Fruit fly (Drosophila melanogaster) whole organism, embryonic: ENCODE results near the gene fwd.

ENCODE experiments used
- ATbp ChIP-seq: fragments of 200-800 bp; sonication (Bioruptor generic); optimal IDR thresholded peaks from 2 replicates; lab custom pipeline; 2017; ENCODE audit warnings: missing biosample characterization, mild to moderate bottlenecking, missing genetic modification characterization, missing genetic modification reagents
- B-H1 ChIP-seq: fragments of 200-800 bp; sonication (Bioruptor generic); IDR thresholded peaks from 3 replicates; pipeline ENCODE4 v1.3.6; 2022; ENCODE audit warnings: missing biosample characterization, missing genetic modification characterization
- B-H2 ChIP-seq: fragments of 200-800 bp; sonication (Bioruptor generic); optimal IDR thresholded peaks from 2 replicates; lab custom pipeline; 2018; ENCODE audit warnings: missing biosample characterization, mild to moderate bottlenecking, missing genetic modification characterization
- CG10147 ChIP-seq: fragments of 200-800 bp; sonication (Bioruptor generic); optimal IDR thresholded peaks from 2 replicates; lab custom pipeline; 2019; ENCODE audit warnings: missing biosample characterization, mild to moderate bottlenecking, missing genetic modification characterization, moderate library complexity
- CG10321 ChIP-seq: fragments of 200-800 bp; sonication (Bioruptor generic); IDR thresholded peaks from 2 replicates; pipeline ENCODE4 v1.3.6; 2022; ENCODE audit warnings: missing biosample characterization, missing genetic modification characterization
- CG12219 ChIP-seq: fragments of 200-800 bp; sonication (Bioruptor generic); optimal IDR thresholded peaks from 3 replicates; lab custom pipeline; 2018; ENCODE audit warnings: missing biosample characterization, mild to moderate bottlenecking, missing genetic modification characterization
- CG14050 ChIP-seq: fragments of 200-800 bp; sonication (Bioruptor generic); IDR thresholded peaks from 3 replicates; pipeline ENCODE4 v1.3.6; 2022; ENCODE audit warnings: missing biosample characterization, missing genetic modification characterization
- CG15269 ChIP-seq: fragments of 200-800 bp; sonication (Bioruptor generic); optimal IDR thresholded peaks from 2 replicates; lab custom pipeline; 2018; ENCODE audit warnings: missing biosample characterization, mild to moderate bottlenecking, missing genetic modification characterization, moderate library complexity
- CG17328 ChIP-seq: fragments of 200-800 bp; sonication (Bioruptor generic); IDR thresholded peaks from 2 replicates; pipeline ENCODE4 v1.3.6; 2022; ENCODE audit warnings: missing biosample characterization, missing genetic modification characterization
- CG17361 ChIP-seq: fragments of 200-800 bp; sonication (Bioruptor generic); IDR thresholded peaks from 3 replicates; pipeline ENCODE4 v1.3.6; 2022; ENCODE audit warnings: missing biosample characterization, missing genetic modification characterization
- CG17829 ChIP-seq: fragments of 200-800 bp; optimal IDR thresholded peaks from 2 replicates; lab custom pipeline; 2019; ENCODE audit warnings: missing biosample characterization, mild to moderate bottlenecking, missing genetic modification characterization, moderate library complexity
- CG1792 ChIP-seq: fragments of 200-800 bp; sonication (Bioruptor generic); optimal IDR thresholded peaks from 2 replicates; lab custom pipeline; 2016; ENCODE audit warnings: missing biosample characterization, missing genetic modification characterization
- CG18764 ChIP-seq: fragments of 200-800 bp; sonication (Bioruptor generic); optimal IDR thresholded peaks from 3 replicates; lab custom pipeline; 2016; ENCODE audit warnings: missing biosample characterization, missing genetic modification characterization
- CG32532 ChIP-seq: fragments of 200-800 bp; sonication (Bioruptor generic); IDR thresholded peaks from 2 replicates; pipeline ENCODE4 v1.3.6; 2022; ENCODE audit warnings: missing biosample characterization, missing genetic modification characterization
- CG32767 ChIP-seq: fragments of 200-800 bp; sonication (Bioruptor generic); IDR thresholded peaks from 2 replicates; pipeline ENCODE4 v1.3.6; 2022; ENCODE audit warnings: missing biosample characterization, missing genetic modification characterization
- CG33213 ChIP-seq: fragments of 200-800 bp; sonication (Bioruptor generic); optimal IDR thresholded peaks from 3 replicates; lab custom pipeline; 2016; ENCODE audit warnings: missing biosample characterization, missing genetic modification characterization
- CG6175 ChIP-seq: fragments of 200-800 bp; sonication (Bioruptor generic); IDR thresholded peaks from 3 replicates; pipeline ENCODE4 v1.3.6; 2022; ENCODE audit warnings: missing biosample characterization, missing genetic modification characterization
- CG6272 ChIP-seq: fragments of 200-800 bp; sonication (Bioruptor generic); IDR thresholded peaks from 2 replicates; pipeline ENCODE4 v1.3.6; 2022; ENCODE audit warnings: missing biosample characterization, missing genetic modification characterization
- CG7271 ChIP-seq: fragments of 200-800 bp; sonication (Bioruptor generic); optimal IDR thresholded peaks from 2 replicates; lab custom pipeline; 2018; ENCODE audit warnings: missing biosample characterization, mild to moderate bottlenecking, missing genetic modification characterization, moderate library complexity
- CoRest ChIP-seq: fragments of 200-800 bp; sonication (Bioruptor generic); optimal IDR thresholded peaks from 3 replicates; lab custom pipeline; 2018; ENCODE audit warnings: missing biosample characterization, mild to moderate bottlenecking, missing genetic modification characterization, moderate library complexity
- Dll ChIP-seq: fragments of 200-800 bp; sonication (Bioruptor generic); IDR thresholded peaks from 4 replicates; pipeline ENCODE4 v1.3.6; 2022; ENCODE audit warnings: missing biosample characterization, missing genetic modification characterization; ENCODE audit not compliant: partially characterized antibody
- E2f1 ChIP-seq: fragments of 200-800 bp; sonication (Bioruptor generic); IDR thresholded peaks from 2 replicates; pipeline ENCODE4 v1.3.6; 2022; ENCODE audit warnings: missing biosample characterization, missing genetic modification characterization
- Elba2 ChIP-seq: fragments of 200-800 bp; sonication (Bioruptor generic); optimal IDR thresholded peaks from 3 replicates; lab custom pipeline; 2016; ENCODE audit warnings: missing biosample characterization, missing genetic modification characterization
- Fer3 ChIP-seq: fragments of 200-800 bp; sonication (Bioruptor generic); optimal IDR thresholded peaks from 2 replicates; lab custom pipeline; 2018; ENCODE audit warnings: missing biosample characterization, mild to moderate bottlenecking, missing genetic modification characterization, moderate library complexity
- Hr3 ChIP-seq: fragments of 200-800 bp; sonication (Bioruptor generic); optimal IDR thresholded peaks from 3 replicates; lab custom pipeline; 2016; ENCODE audit warnings: missing biosample characterization, missing genetic modification characterization
- Hr51 ChIP-seq, 2 experiments: fragments of 200-800 bp; sonication (Bioruptor generic); optimal IDR thresholded peaks; 2 replicates in 1 of 2; 3 replicates in 1 of 2; lab custom pipeline; 2016 to 2018; ENCODE audit warnings: missing biosample characterization in 2 of 2, missing genetic modification characterization in 2 of 2, mild to moderate bottlenecking in 1 of 2, moderate library complexity in 1 of 2
- Hr78 ChIP-seq, 2 experiments: fragments of 200-800 bp in 1 of 2; fragments of >200 bp in 1 of 2; sonication (Bioruptor generic) in 1 of 2; optimal IDR thresholded peaks; 2 replicates each; lab custom pipeline; 2017 to 2019; ENCODE audit warnings: missing biosample characterization in 2 of 2, missing genetic modification characterization in 2 of 2, mild to moderate bottlenecking in 1 of 2, moderate library complexity in 1 of 2
- Lhr ChIP-seq: fragments of 200-800 bp; sonication (Bioruptor generic); optimal IDR thresholded peaks from 3 replicates; lab custom pipeline; 2017; ENCODE audit warnings: mild to moderate bottlenecking, missing biosample characterization, missing genetic modification reagents, missing genetic modification characterization
- Neu2 ChIP-seq: fragments of 200-800 bp; sonication (Bioruptor generic); optimal IDR thresholded peaks from 3 replicates; lab custom pipeline; 2016; ENCODE audit warnings: missing biosample characterization, missing genetic modification characterization, borderline replicate concordance
- Poxn ChIP-seq: fragments of 200-800 bp; sonication (Bioruptor generic); IDR thresholded peaks from 2 replicates; pipeline ENCODE4 v1.3.6; 2022; ENCODE audit warnings: missing biosample characterization, missing genetic modification characterization
- ase ChIP-seq: fragments of 200-800 bp; sonication (Bioruptor generic); IDR thresholded peaks from 3 replicates; pipeline ENCODE4 v1.3.6; 2022; ENCODE audit warnings: missing biosample characterization, missing genetic modification characterization
- bbx ChIP-seq: fragments of 200-800 bp; sonication (Bioruptor generic); IDR thresholded peaks from 2 replicates; pipeline ENCODE4 v1.3.6; 2022; ENCODE audit warnings: missing biosample characterization, missing genetic modification characterization; ENCODE audit not compliant: partially characterized antibody
- da ChIP-seq: fragments of 200-800 bp; sonication (Bioruptor generic); optimal IDR thresholded peaks from 2 replicates; lab custom pipeline; 2016; ENCODE audit warnings: missing biosample characterization, missing genetic modification characterization
- disco-r ChIP-seq: fragments of 200-800 bp; sonication (Bioruptor generic); optimal IDR thresholded peaks from 2 replicates; lab custom pipeline; 2016; ENCODE audit warnings: missing biosample characterization, missing genetic modification characterization
- exex ChIP-seq: fragments of 200-800 bp; sonication (Bioruptor generic); optimal IDR thresholded peaks from 4 replicates; lab custom pipeline; 2018; ENCODE audit warnings: missing biosample characterization, mild to moderate bottlenecking, missing genetic modification characterization, moderate library complexity
- ftz-f1 ChIP-seq: fragments of 200-800 bp; sonication (Bioruptor generic); optimal IDR thresholded peaks from 2 replicates; lab custom pipeline; 2016; ENCODE audit warnings: missing biosample characterization, missing genetic modification characterization
- gcm ChIP-seq: fragments of 200-800 bp; sonication (Bioruptor generic); optimal IDR thresholded peaks from 2 replicates; lab custom pipeline; 2019; ENCODE audit warnings: missing biosample characterization, mild to moderate bottlenecking, missing genetic modification characterization, moderate library complexity
- gro ChIP-seq: fragments of 200-800 bp; sonication (Bioruptor generic); optimal IDR thresholded peaks from 2 replicates; lab custom pipeline; 2016; ENCODE audit warnings: missing biosample characterization, missing genetic modification characterization
- mld ChIP-seq: fragments of 200-800 bp; sonication (Bioruptor generic); IDR thresholded peaks from 3 replicates; pipeline ENCODE4 v1.3.6; 2022; ENCODE audit warnings: missing biosample characterization, missing genetic modification characterization; ENCODE audit not compliant: partially characterized antibody
- nau ChIP-seq: fragments of 200-800 bp; sonication (Bioruptor generic); optimal IDR thresholded peaks from 3 replicates; lab custom pipeline; 2017; ENCODE audit warnings: missing biosample characterization, mild to moderate bottlenecking, missing genetic modification characterization, missing genetic modification reagents
- pan ChIP-seq, 4 experiments: fragments of >200 bp in 3 of 4; fragments of 200-800 bp in 1 of 4; sonication (Bioruptor generic) in 1 of 4; optimal IDR thresholded peaks in 3 of 4; IDR thresholded peaks in 1 of 4; 2 replicates each; pipeline versions ENCODE4 v1.3.6 to Lab custom; 2017 to 2022; ENCODE audit warnings: missing biosample characterization in 2 of 4, missing genetic modification characterization in 2 of 4, mixed read lengths in 1 of 4
- ranshi ChIP-seq: fragments of 200-800 bp; sonication (Bioruptor generic); IDR thresholded peaks from 2 replicates; pipeline ENCODE4 v1.3.6; 2022; ENCODE audit warnings: missing biosample characterization, missing genetic modification characterization
- sens-2 ChIP-seq: fragments of 200-800 bp; sonication (Bioruptor generic); IDR thresholded peaks from 2 replicates; pipeline ENCODE4 v1.3.6; 2022; ENCODE audit warnings: missing biosample characterization, missing genetic modification characterization
- slbo ChIP-seq: fragments of 200-800 bp; sonication (Bioruptor generic); IDR thresholded peaks from 2 replicates; pipeline ENCODE4 v1.3.6; 2022; ENCODE audit warnings: missing biosample characterization, missing genetic modification characterization
- toy ChIP-seq: fragments of 200-800 bp; sonication (Bioruptor generic); IDR thresholded peaks from 2 replicates; pipeline ENCODE4 v1.3.6; 2022; ENCODE audit warnings: missing biosample characterization, missing genetic modification characterization
- tup ChIP-seq: fragments of 200-800 bp; sonication (Bioruptor generic); optimal IDR thresholded peaks from 2 replicates; lab custom pipeline; 2016; ENCODE audit warnings: missing biosample characterization, mild to moderate bottlenecking, missing genetic modification characterization, moderate library complexity
- wdn ChIP-seq: fragments of 200-800 bp; sonication (Bioruptor generic); IDR thresholded peaks from 2 replicates; pipeline ENCODE4 v1.3.6; 2022; ENCODE audit warnings: missing biosample characterization, missing genetic modification characterization

Gene fwd

dm6 chr3L:257618-258475 is 61.8 kb downstream of the fwd start, which contains the start of the genes DIP2 and wac (continued):
- TF ChIP-seq CG6175: peak; percentile 50; the same call in 2 of the 3 replicates
- peak; percentile 19; the same call in 1 of the 3 replicates for TF ChIP-seq CG14050 (GFP tag; lab: Robert Waterston, UW)
- TF ChIP-seq ATbp (GFP tag; lab: Kevin White, UChicago): peak; percentile 4
- TF ChIP-seq nau (GFP tag; lab: Kevin White, UChicago): no peak
- peak; percentile 91 for TF ChIP-seq CG33213 (GFP tag; lab: Kevin White, UChicago)
- peak; percentile 52 for TF ChIP-seq disco-r (GFP tag; lab: Kevin White, UChicago)
- peak; percentile 62; the same call in 2 of the 3 replicates for TF ChIP-seq CG17361 (GFP tag; lab: Robert Waterston, UW)
- TF ChIP-seq Poxn (GFP tag; lab: Robert Waterston, UW): no peak
- TF ChIP-seq Neu2 (GFP tag; lab: Kevin White, UChicago): peak; percentile 22
- TF ChIP-seq da (GFP tag; lab: Kevin White, UChicago): peak; percentile 69
- peak; percentile 57 for TF ChIP-seq tup (GFP tag; lab: Kevin White, UChicago)
- TF ChIP-seq Hr78 (GFP tag; optimal IDR thresholded peaks at IDR 0.05; lab: Kevin White, UChicago): no peak
- TF ChIP-seq sens-2: peak; percentile 45; the same call in 1 of the 2 replicates
- TF ChIP-seq CoRest (tag; lab: Kevin White, UChicago): peak; percentile 71
- TF ChIP-seq CG10147 (GFP tag; lab: Kevin White, UChicago): peak; percentile 28
- TF ChIP-seq Hr3 (GFP tag; lab: Kevin White, UChicago): peak; percentile 75
- peak; percentile 77 for TF ChIP-seq B-H2 (GFP tag; lab: Kevin White, UChicago)
- peak; percentile 96 for TF ChIP-seq Dll (GFP tag; lab: Robert Waterston, UW)
- peak; percentile 85 for TF ChIP-seq CG32532
- 0 out of 3 replicates have a peak, but pooled peaks have one; percentile 17 for TF ChIP-seq B-H1 (GFP tag; lab: Robert Waterston, UW)
- TF ChIP-seq ase (GFP tag; lab: Robert Waterston, UW): peak; percentile 65
- TF ChIP-seq toy (GFP tag; lab: Robert Waterston, UW): no peak
- 0 out of 2 replicates have a peak, but pooled peaks have one; percentile 74 for TF ChIP-seq ranshi
- peak; percentile 21 for TF ChIP-seq CG12219 (GFP tag; lab: Kevin White, UChicago)
- no peak for TF ChIP-seq CG7271
- TF ChIP-seq exex: no peak
- no peak for TF ChIP-seq CG10321
- peak in 1 of 2 experiments; percentile 82 for TF ChIP-seq Hr51 (GFP tag; optimal IDR thresholded peaks at IDR 0.05; lab: Kevin White, UChicago)
- peak; percentile 74 for TF ChIP-seq CG18764
- TF ChIP-seq CG32767 (GFP tag; lab: Robert Waterston, UW): peak; percentile 14; the same call in 1 of the 2 replicates
- no peak for TF ChIP-seq pan (optimal IDR thresholded peaks at IDR 0.05; lab: Kevin White, UChicago)
- TF ChIP-seq pan (GFP tag; optimal IDR thresholded peaks at IDR 0.05 in 1 of 2, IDR thresholded peaks at IDR 0.05 in 1 of 2): peak in 1 of 2 experiments; percentile 68
- no peak; the same call in none of the 2 replicates for TF ChIP-seq E2f1 (GFP tag; lab: Robert Waterston, UW)
- TF ChIP-seq Lhr (GFP tag; lab: Kevin White, UChicago): peak; percentile 85
- peak; percentile 77 for TF ChIP-seq CG6272 (GFP tag; lab: Robert Waterston, UW)
- peak; percentile 69 for TF ChIP-seq CG1792 (GFP tag; lab: Kevin White, UChicago)
- TF ChIP-seq mld: peak; percentile 63; the same call in 2 of the 3 replicates
- TF ChIP-seq gcm: peak; percentile 33
- TF ChIP-seq wdn: peak; percentile 61
- TF ChIP-seq Fer3 (tag; lab: Kevin White, UChicago): peak; percentile 65
- TF ChIP-seq Elba2: peak; percentile 56
- TF ChIP-seq bbx (GFP tag; lab: Robert Waterston, UW): peak; percentile 90
- peak; percentile 76 for TF ChIP-seq CG17829 (tag; lab: Kevin White, UChicago)
- peak; percentile 89 for TF ChIP-seq slbo (GFP tag; lab: Robert Waterston, UW)
- peak; percentile 26 for TF ChIP-seq ftz-f1 (GFP tag; lab: Kevin White, UChicago)
- peak; percentile 75 for TF ChIP-seq gro (GFP tag; lab: Kevin White, UChicago)
- peak; percentile 68 for TF ChIP-seq CG17328 (GFP tag; lab: Robert Waterston, UW)
- no peak for TF ChIP-seq CG15269 (tag; lab: Kevin White, UChicago)
